Fruit fly (Drosophila melanogaster) whole organism, wandering third instar larva: Measurements from ENCODE around the gene Hayan.

Experiments
- Hr78 ChIP-seq: fragments of >200 bp; optimal IDR thresholded peaks from 2 replicates; lab custom pipeline; 2017; ENCODE audit warnings: missing biosample characterization, missing genetic modification characterization
- Myc ChIP-seq: fragments of >200 bp; optimal IDR thresholded peaks from 2 replicates; lab custom pipeline; 2017
- Rel ChIP-seq, 2 experiments: fragments of 200-800 bp; sonication (Bioruptor generic) in 1 of 2; optimal IDR thresholded peaks; 2 replicates in 1 of 2; 3 replicates in 1 of 2; lab custom pipeline; 2016 to 2019; ENCODE audit warnings: mild to moderate bottlenecking in 2 of 2, missing biosample characterization in 2 of 2, missing genetic modification characterization in 2 of 2, moderate library complexity in 1 of 2
- Sp1 ChIP-seq: fragments of 200-800 bp; sonication (Bioruptor generic); optimal IDR thresholded peaks from 3 replicates; lab custom pipeline; 2019; ENCODE audit warnings: missing biosample characterization, mild to moderate bottlenecking, missing genetic modification characterization, moderate library complexity
- fru ChIP-seq: fragments of 200-800 bp; sonication (Bioruptor generic); optimal IDR thresholded peaks from 3 replicates; lab custom pipeline; 2016; ENCODE audit warnings: missing biosample characterization, mild to moderate bottlenecking, missing genetic modification characterization
- h ChIP-seq: fragments of 200-800 bp; sonication (Bioruptor generic); optimal IDR thresholded peaks from 3 replicates; lab custom pipeline; 2016; ENCODE audit warnings: missing biosample characterization, mild to moderate bottlenecking, missing genetic modification characterization
- jim ChIP-seq: fragments of 175-275, 200-325 bp; sonication (Bioruptor generic); optimal IDR thresholded peaks from 2 replicates; lab custom pipeline; 2016; ENCODE audit warnings: missing biosample characterization, mild to moderate bottlenecking, missing genetic modification characterization

DNA sequence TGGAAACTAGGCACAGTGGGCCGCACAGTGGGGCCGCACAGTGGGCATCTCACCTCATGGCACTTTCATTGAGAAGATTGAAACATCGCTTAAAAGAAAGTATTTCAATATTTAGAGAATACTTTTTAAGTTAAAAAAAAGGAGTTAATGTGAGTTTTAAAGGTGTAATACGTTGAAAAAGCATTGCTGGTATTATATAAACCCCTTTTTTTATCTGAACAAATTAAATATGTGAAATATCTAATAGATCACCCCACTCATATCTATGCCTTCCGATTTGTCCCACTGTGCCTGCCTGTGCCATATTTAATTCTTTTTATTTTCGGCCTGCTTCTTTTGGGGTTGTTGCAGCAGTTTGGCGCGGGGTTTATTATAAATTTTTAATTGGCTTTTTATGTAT lies 49.7 kb upstream of the Hayan start:
- TF ChIP-seq Hr78 (GFP tag; lab: Kevin White, UChicago): no peak
- peak; percentile 15 for TF ChIP-seq h
- TF ChIP-seq jim (GFP tag; lab: Kevin White, UChicago): no peak
- no peak for TF ChIP-seq Rel (GFP tag; optimal IDR thresholded peaks at IDR 0.05; lab: Kevin White, UChicago)
- TF ChIP-seq Rel (tag; optimal IDR thresholded peaks at IDR 0.05; lab: Kevin White, UChicago): no peak
- TF ChIP-seq Myc: no peak
- TF ChIP-seq fru (GFP tag; lab: Kevin White, UChicago): peak; percentile 31
- peak; percentile 28 for TF ChIP-seq Sp1 (GFP tag; lab: Kevin White, UChicago)
